Worm (Caenorhabditis elegans) whole organism, young adult: ENCODE results near the gene W01C9.2.

ENCODE experiments used
- B0261.1 ChIP-seq: sonication (generic microtip); optimal IDR thresholded peaks from 2 replicates; lab custom pipeline; 2016; ENCODE audit warnings: mild to moderate bottlenecking, missing genetic modification characterization, moderate library complexity, missing compliant biosample characterization
- F22D6.2 ChIP-seq: sonication (generic microtip); optimal IDR thresholded peaks from 2 replicates; lab custom pipeline; 2016; ENCODE audit warnings: mild to moderate bottlenecking, missing genetic modification characterization, missing compliant biosample characterization
- F23B12.7 ChIP-seq: sonication (generic microtip); optimal IDR thresholded peaks from 2 replicates; lab custom pipeline; 2017; ENCODE audit warnings: missing genetic modification characterization, mild to moderate bottlenecking, missing compliant biosample characterization, antibody characterized with exemption, moderate library complexity; ENCODE audit not compliant: insufficient read depth
- F37B4.10 ChIP-seq: fragments of 200-800 bp; sonication (Bioruptor generic); IDR thresholded peaks from 2 replicates; pipeline ENCODE4 v1.3.6; 2022; ENCODE audit warnings: missing genetic modification characterization, missing compliant biosample characterization
- F55B11.4 ChIP-seq: sonication (generic microtip); optimal IDR thresholded peaks from 2 replicates; lab custom pipeline; 2016; ENCODE audit warnings: missing compliant biosample characterization, missing genetic modification characterization, borderline replicate concordance; ENCODE audit not compliant: insufficient read depth
- F57A8.1 ChIP-seq: fragments of 200-800 bp; sonication (Bioruptor generic); optimal IDR thresholded peaks from 2 replicates; lab custom pipeline; 2018; ENCODE audit warnings: mild to moderate bottlenecking, missing genetic modification characterization, moderate library complexity, missing compliant biosample characterization
- K11D2.4 ChIP-seq: fragments of 200-800 bp; sonication (Bioruptor generic); IDR thresholded peaks from 2 replicates; pipeline ENCODE4 v1.3.6; 2022; ENCODE audit warnings: missing genetic modification reagents, missing genetic modification characterization, missing compliant biosample characterization
- T07F8.4 ChIP-seq: sonication (generic microtip); optimal IDR thresholded peaks from 2 replicates; lab custom pipeline; 2016; ENCODE audit warnings: mild to moderate bottlenecking, missing genetic modification characterization, moderate library complexity, missing compliant biosample characterization
- Y56A3A.18 ChIP-seq: fragments of 200-800 bp; sonication (Bioruptor generic); IDR thresholded peaks from 2 replicates; pipeline ENCODE4 v1.3.6; 2022; ENCODE audit warnings: missing genetic modification reagents, missing genetic modification characterization, missing compliant biosample characterization
- Y67H2A.10 ChIP-seq: fragments of 200-800 bp; sonication (Bioruptor generic); conservative IDR thresholded peaks from 2 replicates; pipeline ENCODE4 v1.3.6; 2022; ENCODE audit warnings: missing genetic modification reagents, missing genetic modification characterization, missing compliant biosample characterization
- Y79H2A.3 ChIP-seq: fragments of 200-800 bp; sonication (Bioruptor generic); conservative IDR thresholded peaks from 2 replicates; pipeline ENCODE4 v1.3.6; 2022; ENCODE audit warnings: missing genetic modification reagents, missing genetic modification characterization, missing compliant biosample characterization
- ama-1 ChIP-seq, 3 experiments: fragments of 150-350 bp in 1 of 3; sonication (generic microtip) in 2 of 3; optimal IDR thresholded peaks; 2 replicates each; lab custom pipeline; 2014 to 2018; ENCODE audit warnings: missing biosample characterization in 2 of 3, missing genetic modification characterization in 2 of 3, missing genetic modification reagents in 2 of 3
- aptf-2 ChIP-seq: fragments of 200-800 bp; sonication (Bioruptor generic); conservative IDR thresholded peaks from 2 replicates; pipeline ENCODE4 v1.3.6; 2022; ENCODE audit warnings: missing genetic modification reagents, missing genetic modification characterization, missing compliant biosample characterization
- cebp-2 ChIP-seq: fragments of 200-800 bp; sonication (Bioruptor generic); IDR thresholded peaks from 2 replicates; pipeline ENCODE4 v1.3.6; 2022; ENCODE audit warnings: missing genetic modification characterization, missing compliant biosample characterization
- ceh-100 ChIP-seq: fragments of 200-800 bp; sonication (Bioruptor generic); IDR thresholded peaks from 2 replicates; pipeline ENCODE4 v1.3.6; 2022; ENCODE audit warnings: missing genetic modification reagents, missing genetic modification characterization, missing compliant biosample characterization
- ceh-27 ChIP-seq: fragments of 200-800 bp; sonication (Bioruptor generic); optimal IDR thresholded peaks from 2 replicates; lab custom pipeline; 2018; ENCODE audit warnings: mild to moderate bottlenecking, missing genetic modification characterization, moderate library complexity, missing compliant biosample characterization
- ceh-40 ChIP-seq: fragments of 200-800 bp; sonication (Bioruptor generic); IDR thresholded peaks from 2 replicates; pipeline ENCODE4 v1.3.6; 2022; ENCODE audit warnings: missing genetic modification characterization, missing compliant biosample characterization
- ceh-91 ChIP-seq: fragments of 200-800 bp; sonication (Bioruptor generic); IDR thresholded peaks from 2 replicates; pipeline ENCODE4 v1.3.6; 2022; ENCODE audit warnings: missing genetic modification reagents, missing genetic modification characterization, missing compliant biosample characterization
- chd-7 ChIP-seq: sonication (generic microtip); optimal IDR thresholded peaks from 2 replicates; lab custom pipeline; 2016; ENCODE audit warnings: mild to moderate bottlenecking, missing genetic modification characterization, moderate library complexity, missing compliant biosample characterization
- dpff-1 ChIP-seq: sonication (generic microtip); optimal IDR thresholded peaks from 2 replicates; lab custom pipeline; 2017; ENCODE audit warnings: mild to moderate bottlenecking, missing genetic modification characterization, missing compliant biosample characterization
- egrh-3 ChIP-seq: fragments of 200-800 bp; sonication (Bioruptor generic); IDR thresholded peaks from 2 replicates; pipeline ENCODE4 v1.3.6; 2022; ENCODE audit warnings: missing genetic modification reagents, missing genetic modification characterization, missing compliant biosample characterization
- fkh-3 ChIP-seq: sonication (generic microtip); optimal IDR thresholded peaks from 2 replicates; lab custom pipeline; 2016; ENCODE audit warnings: mild to moderate bottlenecking, missing genetic modification characterization, missing compliant biosample characterization
- him-1 ChIP-seq: sonication (generic microtip); optimal IDR thresholded peaks from 2 replicates; lab custom pipeline; 2016; ENCODE audit warnings: missing genotype, missing genetic modification reagents, missing genetic modification characterization, missing compliant biosample characterization
- hmg-20 ChIP-seq: fragments of 200-800 bp; sonication (Bioruptor generic); IDR thresholded peaks from 2 replicates; pipeline ENCODE4 v1.3.6; 2022; ENCODE audit warnings: missing genetic modification reagents, missing genetic modification characterization, missing compliant biosample characterization
- lag-1 ChIP-seq: fragments of 200-800 bp; sonication (Bioruptor generic); IDR thresholded peaks from 2 replicates; pipeline ENCODE4 v1.3.6; 2022; ENCODE audit warnings: missing genetic modification reagents, missing genetic modification characterization, missing compliant biosample characterization
- lin-35 ChIP-seq, 3 experiments: fragments of 150-350 bp in 2 of 3; sonication (generic microtip) in 1 of 3; optimal IDR thresholded peaks; 2 replicates each; lab custom pipeline; 2014 to 2018; ENCODE audit warnings: missing biosample characterization in 3 of 3, missing genetic modification characterization in 3 of 3, missing genetic modification reagents in 3 of 3
- madf-10 ChIP-seq: sonication (generic microtip); optimal IDR thresholded peaks from 2 replicates; lab custom pipeline; 2016; ENCODE audit warnings: mild to moderate bottlenecking, missing genetic modification characterization, missing compliant biosample characterization
- madf-6 ChIP-seq: fragments of 200-800 bp; sonication (Bioruptor generic); IDR thresholded peaks from 2 replicates; pipeline ENCODE4 v1.3.6; 2022; ENCODE audit warnings: missing genetic modification reagents, missing genetic modification characterization, missing compliant biosample characterization
- mcd-1 ChIP-seq: fragments of 200-800 bp; sonication (Bioruptor generic); IDR thresholded peaks from 2 replicates; pipeline ENCODE4 v1.3.6; 2022; ENCODE audit warnings: missing genetic modification reagents, missing genetic modification characterization, missing compliant biosample characterization
- mel-28 ChIP-seq: sonication (generic microtip); optimal IDR thresholded peaks from 2 replicates; lab custom pipeline; 2016; ENCODE audit warnings: borderline replicate concordance, mild to moderate bottlenecking, missing genetic modification characterization, missing compliant biosample characterization
- mes-4 ChIP-seq: sonication (generic microtip); optimal IDR thresholded peaks from 2 replicates; lab custom pipeline; 2016; ENCODE audit warnings: missing genotype, missing genetic modification characterization, missing compliant biosample characterization
- nfya-1 ChIP-seq: sonication (generic microtip); optimal IDR thresholded peaks from 2 replicates; lab custom pipeline; 2017; ENCODE audit warnings: antibody characterized with exemption, missing compliant biosample characterization, missing genetic modification characterization, borderline replicate concordance; ENCODE audit not compliant: insufficient read depth
- nfya-2 ChIP-seq: fragments of 200-800 bp; sonication (Bioruptor generic); IDR thresholded peaks from 2 replicates; pipeline ENCODE4 v1.3.6; 2022; ENCODE audit warnings: missing genetic modification reagents, missing genetic modification characterization, missing compliant biosample characterization
- nhr-179 ChIP-seq: sonication (generic microtip); optimal IDR thresholded peaks from 2 replicates; lab custom pipeline; 2016; ENCODE audit warnings: mild to moderate bottlenecking, missing genetic modification characterization, missing compliant biosample characterization
- nhr-90 ChIP-seq: sonication (generic microtip); optimal IDR thresholded peaks from 2 replicates; lab custom pipeline; 2016; ENCODE audit warnings: missing genotype, mild to moderate bottlenecking, missing genetic modification characterization, missing compliant biosample characterization
- sdz-38 ChIP-seq: sonication (generic microtip); optimal IDR thresholded peaks from 2 replicates; lab custom pipeline; 2016; ENCODE audit warnings: missing genotype, missing genetic modification characterization, missing compliant biosample characterization
- snpc-1.3 ChIP-seq: sonication (generic microtip); optimal IDR thresholded peaks from 2 replicates; lab custom pipeline; 2017; ENCODE audit warnings: missing genetic modification characterization, mild to moderate bottlenecking, missing compliant biosample characterization, antibody characterized with exemption, moderate library complexity, missing genotype, missing genetic modification reagents; ENCODE audit not compliant: insufficient read depth
- snpc-4 ChIP-seq, 5 experiments: fragments of 150-350 bp in 1 of 5; sonication (generic microtip) in 4 of 5; optimal IDR thresholded peaks; 2 replicates each; lab custom pipeline; 2014 to 2018; ENCODE audit warnings: missing genetic modification characterization in 5 of 5, missing biosample characterization in 3 of 5, antibody characterized with exemption in 2 of 5, mild to moderate bottlenecking in 2 of 5, missing compliant biosample characterization in 2 of 5, missing genotype in 2 of 5, moderate library complexity in 2 of 5, missing genetic modification reagents in 1 of 5
- sptf-2 ChIP-seq: fragments of 200-800 bp; sonication (Bioruptor generic); optimal IDR thresholded peaks from 2 replicates; lab custom pipeline; 2018; ENCODE audit warnings: mild to moderate bottlenecking, missing genetic modification characterization, missing compliant biosample characterization
- tbp1 ChIP-seq: fragments of 200-800 bp; sonication (Bioruptor generic); optimal IDR thresholded peaks from 2 replicates; lab custom pipeline; 2018; ENCODE audit warnings: mild to moderate bottlenecking, missing genetic modification characterization, missing compliant biosample characterization
- tbx-9 ChIP-seq: sonication (generic microtip); optimal IDR thresholded peaks from 2 replicates; lab custom pipeline; 2016; ENCODE audit warnings: borderline replicate concordance, missing genetic modification characterization, inconsistent platforms, missing compliant biosample characterization
- unc-130 ChIP-seq: sonication (generic microtip); optimal IDR thresholded peaks from 2 replicates; lab custom pipeline; 2016; ENCODE audit warnings: missing genetic modification reagents, missing genetic modification characterization, missing compliant biosample characterization
- zim-3 ChIP-seq: sonication (generic microtip); optimal IDR thresholded peaks from 2 replicates; lab custom pipeline; 2017; ENCODE audit warnings: mild to moderate bottlenecking, missing genetic modification characterization, moderate library complexity, missing compliant biosample characterization
- ztf-18 ChIP-seq: sonication (generic microtip); optimal IDR thresholded peaks from 2 replicates; lab custom pipeline; 2016; ENCODE audit warnings: missing genotype, mild to moderate bottlenecking, missing genetic modification characterization, missing compliant biosample characterization
- ztf-25 ChIP-seq: fragments of 200-800 bp; sonication (Bioruptor generic); IDR thresholded peaks from 2 replicates; pipeline ENCODE4 v1.3.6; 2022; ENCODE audit warnings: missing genetic modification reagents, missing genetic modification characterization, missing compliant biosample characterization
- ztf-3 ChIP-seq: fragments of 200-800 bp; sonication (Bioruptor generic); optimal IDR thresholded peaks from 2 replicates; lab custom pipeline; 2018; ENCODE audit warnings: mild to moderate bottlenecking, missing genetic modification characterization, missing compliant biosample characterization

Gene W01C9.2

DNA sequence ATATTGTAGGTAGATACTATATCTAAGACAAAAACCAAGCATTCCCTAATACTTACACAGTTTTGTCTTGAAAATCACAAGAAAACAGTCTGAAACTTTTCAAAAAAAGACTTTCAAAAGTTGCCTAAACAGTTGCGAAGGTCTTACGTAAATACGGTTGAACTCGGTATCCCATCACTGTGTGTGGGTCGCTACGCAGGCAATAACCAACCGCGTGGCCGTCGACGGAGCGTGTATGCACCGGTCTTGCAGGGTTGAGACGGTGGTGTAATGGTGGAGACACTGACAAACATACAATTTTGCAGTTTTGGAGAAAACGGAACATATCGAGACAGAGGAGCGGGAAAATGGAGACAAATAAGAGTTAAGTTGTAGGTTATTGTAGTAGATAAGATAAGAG is 25.1 kb downstream of the W01C9.2 start, which contains the start of gene iff-2 (continued):
- peak; percentile 16 for TF ChIP-seq F57A8.1 (GFP tag; lab: Kevin White, UChicago)
- peak; percentile 64 for TF ChIP-seq ceh-91
- TF ChIP-seq mes-4 (tag; lab: Kevin White, UChicago) = no peak
- peak; percentile 94 for TF ChIP-seq chd-7 (tag; lab: Kevin White, UChicago)
- TF ChIP-seq F23B12.7 (tag; lab: Kevin White, UChicago) = peak; percentile 95
- TF ChIP-seq hmg-20 (GFP tag; lab: Robert Waterston, UW) = no peak; the same call in 1 of the 2 replicates
- TF ChIP-seq Y67H2A.10 (GFP tag; lab: Robert Waterston, UW) = peak; percentile 94
- no peak for TF ChIP-seq nhr-179 (tag; lab: Kevin White, UChicago)
- no peak for TF ChIP-seq egrh-3 (GFP tag; lab: Robert Waterston, UW)
- peak; percentile 100 for TF ChIP-seq mcd-1 (GFP tag; lab: Robert Waterston, UW)
- peak; percentile 95 for TF ChIP-seq nhr-90
- peak; percentile 19 for TF ChIP-seq snpc-1.3 (tag; lab: Kevin White, UChicago)
- peak; percentile 93 for TF ChIP-seq ztf-3 (GFP tag; lab: Kevin White, UChicago)
- TF ChIP-seq unc-130 = no peak
- peak; percentile 68 for TF ChIP-seq ama-1 (optimal IDR thresholded peaks at IDR 0.05; lab: Kevin White, UChicago)
- no peak for TF ChIP-seq ama-1 (GFP tag; optimal IDR thresholded peaks at IDR 0.05; lab: Kevin White, UChicago)
- peak; percentile 84 for TF ChIP-seq ztf-18
- TF ChIP-seq cebp-2 (GFP tag; lab: Robert Waterston, UW) = 0 out of 2 replicates have a peak, but pooled peaks have one; percentile 51
- peak; percentile 100 for TF ChIP-seq ceh-27 (GFP tag; lab: Kevin White, UChicago)
- TF ChIP-seq lin-35 (GFP tag; optimal IDR thresholded peaks at IDR 0.05; lab: Kevin White, UChicago) = peak; percentile 29 to 96 (median 79)
- TF ChIP-seq aptf-2 (GFP tag; lab: Robert Waterston, UW) = peak; percentile 45; the same call in 1 of the 2 replicates
- TF ChIP-seq madf-6 (GFP tag; lab: Robert Waterston, UW) = no peak
- no peak for TF ChIP-seq dpff-1
- peak; percentile 29; the same call in 1 of the 2 replicates for TF ChIP-seq lag-1 (GFP tag; lab: Robert Waterston, UW)
- no peak for TF ChIP-seq mel-28 (tag; lab: Kevin White, UChicago)
- TF ChIP-seq nfya-2 (GFP tag; lab: Robert Waterston, UW) = no peak
- TF ChIP-seq sptf-2 (GFP tag; lab: Kevin White, UChicago) = no peak
- peak; percentile 64 for TF ChIP-seq zim-3 (tag; lab: Kevin White, UChicago)
- TF ChIP-seq tbp1 = peak; percentile 78
- TF ChIP-seq T07F8.4 = peak; percentile 65
- TF ChIP-seq F55B11.4 (tag; lab: Kevin White, UChicago) = no peak
- TF ChIP-seq fkh-3 (tag; lab: Kevin White, UChicago) = no peak
- TF ChIP-seq him-1 (tag; lab: Kevin White, UChicago) = no peak
- peak; percentile 89 for TF ChIP-seq ceh-100
- TF ChIP-seq nfya-1 = no peak
- peak; percentile 95 for TF ChIP-seq madf-10
- peak; percentile 90 for TF ChIP-seq F22D6.2 (tag; lab: Kevin White, UChicago)
- no peak for TF ChIP-seq Y79H2A.3 (GFP tag; lab: Robert Waterston, UW)
- TF ChIP-seq K11D2.4 = peak; percentile 97
- no peak for TF ChIP-seq snpc-4 (GFP tag; optimal IDR thresholded peaks at IDR 0.05; lab: Kevin White, UChicago)
- peak in 3 of 4 experiments; percentile 84 to 89 (median 89) for TF ChIP-seq snpc-4 (tag; optimal IDR thresholded peaks at IDR 0.05; lab: Kevin White, UChicago)
- TF ChIP-seq sdz-38 = no peak
- 0 out of 2 replicates have a peak, but pooled peaks have one; percentile 74 for TF ChIP-seq F37B4.10 (GFP tag; lab: Robert Waterston, UW)
- 0 out of 2 replicates have a peak, but pooled peaks have one; percentile 64 for TF ChIP-seq ceh-40 (GFP tag; lab: Robert Waterston, UW)
- TF ChIP-seq tbx-9 (tag; lab: Kevin White, UChicago) = no peak
- TF ChIP-seq B0261.1 (tag; lab: Kevin White, UChicago) = peak; percentile 38
- TF ChIP-seq Y56A3A.18 (GFP tag; lab: Robert Waterston, UW) = peak; percentile 77; the same call in 1 of the 2 replicates
- TF ChIP-seq ztf-25 (GFP tag; lab: Robert Waterston, UW) = 0 out of 2 replicates have a peak, but pooled peaks have one; percentile 9
